Worm (Caenorhabditis elegans): ENCODE data around the gene tbx-8.

tbx-8 gene

ce11 chrIII:10386476-10386875, 39.3 kb downstream of the tbx-8 start, which contains the start of gene C38H2.3:
TSS of gene C38H2.3 (minus strand) at chrIII:10386576.
- no peak for TF ChIP-seq ztf-4 (tag; optimal IDR thresholded peaks at IDR 0.05)
- peak; percentile 25 for TF ChIP-seq elt-1 (tag; optimal IDR thresholded peaks at IDR 0.05)

DNA sequence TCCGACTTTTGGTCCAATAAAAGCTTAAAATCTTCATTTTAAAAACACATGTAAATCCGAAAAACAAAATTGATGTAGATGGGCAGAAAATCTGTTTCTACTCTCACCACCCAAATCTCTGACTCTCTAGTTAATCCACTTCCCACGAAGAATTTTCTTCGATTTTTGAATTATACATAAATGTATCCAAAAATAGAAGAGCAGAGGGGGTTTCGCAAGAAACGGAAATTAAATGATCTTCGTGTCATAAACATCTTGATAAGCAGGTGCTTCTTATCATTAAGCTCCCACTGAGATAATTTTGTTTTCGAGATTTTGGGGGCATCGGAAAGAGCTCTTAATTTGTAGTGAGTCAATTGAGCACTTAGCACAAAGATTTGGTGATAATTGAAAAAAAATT, 42.5 kb downstream of the tbx-8 start:
- TF ChIP-seq nhr-12 (tag; optimal IDR thresholded peaks at IDR 0.05) = no peak
- no peak for TF ChIP-seq mml-1 (tag; optimal IDR thresholded peaks at IDR 0.05)
- no peak for TF ChIP-seq fkh-10 (GFP tag; optimal IDR thresholded peaks at IDR 0.05)
- TF ChIP-seq tbx-2 (tag; optimal IDR thresholded peaks at IDR 0.05) = no peak
- no peak for TF ChIP-seq lin-15B (tag; optimal IDR thresholded peaks at IDR 0.05)
- TF ChIP-seq lsy-12 (tag; optimal IDR thresholded peaks at IDR 0.05) = no peak
- no peak for TF ChIP-seq nhr-77 (tag; optimal IDR thresholded peaks at IDR 0.05)
- no peak for TF ChIP-seq eor-1 (tag; optimal IDR thresholded peaks at IDR 0.05)

- TF ChIP-seq snpc-4 (tag; optimal IDR thresholded peaks at IDR 0.05) (no peak), nhr-11 (tag; optimal IDR thresholded peaks at IDR 0.05) (no peak), fkh-10 (GFP tag; optimal IDR thresholded peaks at IDR 0.05) (no peak), nhr-12 (tag; optimal IDR thresholded peaks at IDR 0.05) (no peak), ztf-11 (tag; optimal IDR thresholded peaks at IDR 0.05) (no peak), elt-3 (tag; optimal IDR thresholded peaks at IDR 0.05) (no peak), nhr-237 (tag; optimal IDR thresholded peaks at IDR 0.05) (no peak), elt-2 (tag; optimal IDR thresholded peaks at IDR 0.05) (no peak)
These were observed 44.5 kb downstream of the tbx-8 start, which contains the start of gene M03C11.9 for ce11 chrIII:10391628-10392027. TSS of gene M03C11.9 (minus strand) at chrIII:10391728.

ce11 chrIII:10395990-10396389, 48.8 kb downstream of the tbx-8 start, which contains the start of gene M03C11.1:
TSS of gene M03C11.1 (minus strand) at chrIII:10396090.
- peak; percentile 60 for TF ChIP-seq pha-4 (tag; optimal IDR thresholded peaks at IDR 0.05)
- no peak for TF ChIP-seq eor-1 (tag; optimal IDR thresholded peaks at IDR 0.05)

ce11 chrIII:10396891-10397502, 49.8 kb downstream of the tbx-8 start:
- TF ChIP-seq nfya-1 (tag; optimal IDR thresholded peaks at IDR 0.05; ENCODE audit: insufficient read depth) = peak; percentile 16
- no peak for TF ChIP-seq eor-1 (tag; optimal IDR thresholded peaks at IDR 0.05)
- no peak for TF ChIP-seq pqm-1 (tag; optimal IDR thresholded peaks at IDR 0.05)

DNA sequence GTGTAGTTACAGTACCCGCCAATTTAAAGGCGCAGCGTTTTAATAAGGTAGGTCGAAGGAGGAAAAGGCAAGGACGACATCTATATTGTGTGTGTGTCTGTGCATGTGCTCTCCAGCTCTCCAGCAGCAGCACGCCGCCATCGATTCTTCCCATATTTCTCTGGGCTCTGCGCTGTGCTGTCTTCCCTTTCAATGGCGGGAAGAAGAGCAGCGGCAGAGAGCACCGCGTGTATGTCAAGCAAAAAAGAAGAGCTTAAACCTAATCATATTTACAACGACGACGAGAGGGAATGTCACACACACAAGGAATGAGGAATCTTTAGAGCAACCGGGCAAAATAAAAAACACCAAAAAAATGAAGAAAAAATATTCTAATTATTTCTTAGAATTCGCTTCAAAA, 51.8 kb downstream of the tbx-8 start:
- TF ChIP-seq lin-15B (tag; optimal IDR thresholded peaks at IDR 0.05) (peak; percentile 33), nhr-67 (tag; optimal IDR thresholded peaks at IDR 0.05) (no peak), fkh-10 (GFP tag; optimal IDR thresholded peaks at IDR 0.05) (peak; percentile 35), ceh-82 (tag; optimal IDR thresholded peaks at IDR 0.05) (no peak), egl-5 (tag; optimal IDR thresholded peaks at IDR 0.05) (no peak), nfya-1 (tag; optimal IDR thresholded peaks at IDR 0.05; ENCODE audit: insufficient read depth) (peak; percentile 59), hmg-11 (tag; optimal IDR thresholded peaks at IDR 0.05) (peak; percentile 56)
